Fruit fly (Drosophila melanogaster) whole organism, pupa: Measurements from ENCODE around the gene Xpac.

Source experiments
- CG17806 ChIP-seq: fragments of 200-800 bp; sonication (Bioruptor generic); optimal IDR thresholded peaks from 2 replicates; lab custom pipeline; 2018; ENCODE audit warnings: missing biosample characterization, mild to moderate bottlenecking, missing genetic modification characterization, moderate library complexity
- CG32121 ChIP-seq: fragments of 200-800 bp; sonication (Bioruptor generic); IDR thresholded peaks from 2 replicates; pipeline ENCODE4 v1.3.6; 2022; ENCODE audit warnings: missing biosample characterization, missing genetic modification characterization
- CG8159 ChIP-seq: fragments of 200-800 bp; sonication (Bioruptor generic); optimal IDR thresholded peaks from 3 replicates; lab custom pipeline; 2018; ENCODE audit warnings: missing biosample characterization, mild to moderate bottlenecking, missing genetic modification characterization, moderate library complexity
- EcR ChIP-seq: fragments of 200-800 bp; sonication (Bioruptor generic); optimal IDR thresholded peaks from 3 replicates; lab custom pipeline; 2019; ENCODE audit warnings: missing biosample characterization, missing genetic modification characterization, mild to moderate bottlenecking, moderate library complexity, missing genetic modification reagents
- Ets98B ChIP-seq: fragments of 200-800 bp; sonication (Bioruptor generic); IDR thresholded peaks from 2 replicates; pipeline ENCODE4 v1.3.6; 2022; ENCODE audit warnings: missing biosample characterization, missing genetic modification characterization

DNA sequence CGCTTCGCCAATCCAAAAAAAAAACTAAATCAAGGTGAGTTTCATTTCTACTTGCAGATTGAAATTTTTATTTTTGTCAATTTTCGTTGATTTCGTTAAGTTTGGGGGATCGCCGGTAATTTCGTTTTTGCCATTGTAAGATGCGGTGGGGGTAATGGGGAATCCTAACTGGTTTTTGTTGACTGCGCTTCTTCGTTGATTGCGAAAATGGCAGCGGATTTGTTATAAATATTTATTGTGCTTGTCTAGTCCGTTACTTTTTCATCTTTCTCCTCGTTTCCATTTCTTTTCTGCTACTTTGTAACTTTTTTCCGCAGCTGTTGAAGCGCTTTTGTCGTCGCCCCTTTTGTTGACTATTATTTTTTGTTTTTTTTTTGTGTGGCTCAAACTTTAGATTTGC lies 2.2 kb upstream of the Xpac start:
- no peak for TF ChIP-seq CG32121
- TF ChIP-seq Ets98B (GFP tag; lab: Robert Waterston, UW): no peak
- no peak for TF ChIP-seq EcR (GFP tag; lab: Kevin White, UChicago)
- no peak for TF ChIP-seq CG8159 (tag; lab: Kevin White, UChicago)
- TF ChIP-seq CG17806: no peak
